Worm (Caenorhabditis elegans): ENCODE measurements around the gene C07A12.2.

The C07A12.2 gene

DNA sequence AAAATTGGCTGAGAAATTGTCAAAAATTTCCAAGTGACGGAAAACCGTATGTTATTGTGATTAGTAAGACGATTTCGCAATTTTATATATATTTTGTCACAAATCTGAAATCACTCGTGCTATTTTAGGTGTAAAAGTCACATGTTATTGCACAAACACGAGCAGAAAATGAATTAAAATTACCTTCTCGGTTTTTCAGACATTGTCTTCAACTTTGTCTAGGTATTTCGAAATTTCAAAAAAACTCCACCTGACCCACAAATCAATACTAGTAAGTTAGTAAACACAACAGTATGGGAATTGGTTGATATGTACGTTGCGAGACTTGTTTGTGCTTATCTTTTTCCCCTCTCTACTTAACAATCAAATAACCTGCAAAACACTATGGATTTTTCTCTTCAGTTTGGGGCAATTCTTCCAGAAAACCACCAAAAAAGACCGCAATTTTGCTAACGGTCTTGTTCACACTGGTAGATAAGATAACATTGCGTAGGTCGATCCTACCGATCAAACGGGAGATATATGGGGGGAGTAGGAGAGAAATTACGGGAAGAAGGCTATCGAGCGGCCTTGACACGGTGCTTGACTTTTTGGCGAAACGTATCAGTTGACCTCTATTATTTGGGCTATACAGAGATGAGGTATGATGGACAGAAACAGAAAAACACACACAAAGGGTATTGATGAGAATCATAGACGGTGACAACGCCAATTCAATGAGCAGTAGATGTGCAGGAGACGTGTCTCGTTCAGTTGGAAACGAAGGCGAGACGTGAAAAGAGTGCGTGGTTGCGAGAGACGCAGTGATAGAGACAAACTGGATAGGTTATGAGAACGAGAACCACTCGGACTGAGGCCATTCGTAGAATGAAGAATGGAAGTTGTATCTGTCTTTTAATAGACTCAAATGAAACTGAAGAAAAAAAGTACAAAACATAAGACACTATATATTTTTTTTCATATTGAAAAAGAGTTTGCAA lies 22.5 kb upstream of the C07A12.2 start, which contains the start of gene C07A12.7 (continued):
- TF ChIP-seq skn-1 (tag; optimal IDR thresholded peaks at IDR 0.05) (peak; percentile 54), swsn-7 (tag; optimal IDR thresholded peaks at IDR 0.05) (peak; percentile 31), ceh-90 (tag; optimal IDR thresholded peaks at IDR 0.05) (no peak)

ce11 chrX:4523315-4523714 lies 21.3 kb upstream of the C07A12.2 start:
- TF ChIP-seq C04F5.9 (tag; optimal IDR thresholded peaks at IDR 0.05) (no peak), pag-3 (tag; optimal IDR thresholded peaks at IDR 0.05; ENCODE audit: borderline replicate concordance, insufficient read depth) (no peak), swsn-7 (tag; optimal IDR thresholded peaks at IDR 0.05) (no peak), nhr-12 (tag; optimal IDR thresholded peaks at IDR 0.05) (no peak), ets-5 (GFP tag; IDR thresholded peaks at IDR 0.05) (no peak), lin-35 (GFP tag; optimal IDR thresholded peaks at IDR 0.05) (no peak), lin-39 (tag; optimal IDR thresholded peaks at IDR 0.05) (no peak), lsy-2 (tag; optimal IDR thresholded peaks at IDR 0.05) (no peak), lin-15B (tag; optimal IDR thresholded peaks at IDR 0.05) (no peak)

DNA sequence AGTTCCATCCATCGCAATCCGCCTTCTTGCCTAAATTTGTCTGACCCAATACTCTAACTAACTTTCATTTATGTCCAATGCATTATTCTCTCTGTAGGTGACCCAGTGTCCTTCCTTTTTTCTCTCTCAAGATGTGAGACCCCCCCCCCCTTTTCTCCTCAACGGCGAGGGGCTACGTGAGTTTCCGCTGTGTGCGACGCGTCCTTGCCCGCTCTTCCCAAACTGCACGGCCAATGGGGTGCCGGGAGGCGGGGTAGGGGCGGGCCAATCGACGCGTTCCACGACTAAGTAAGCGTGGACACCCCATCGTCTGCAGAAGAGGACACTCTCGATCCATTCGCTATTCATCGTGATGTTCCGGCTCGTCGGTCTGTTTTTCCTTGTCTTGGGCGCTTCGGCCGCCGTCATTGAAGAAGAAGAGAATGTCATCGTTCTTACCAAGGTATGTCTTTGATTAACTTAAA lies 20.7 kb upstream of the C07A12.2 start, which contains the start of gene pdi-2:
Gene pdi-2, plus strand, starts transcription at position 269 of the 464 bp plus-strand sequence.
- peak; percentile 69 for TF ChIP-seq mab-9 (GFP tag; IDR thresholded peaks at IDR 0.05)
- TF ChIP-seq xbp-1 (tag; optimal IDR thresholded peaks at IDR 0.05): peak; percentile 100
- TF ChIP-seq hlh-17 (GFP tag; optimal IDR thresholded peaks at IDR 0.05; ENCODE audit: borderline replicate concordance): no peak
- TF ChIP-seq unc-62 (GFP tag; optimal IDR thresholded peaks at IDR 0.05): no peak
- TF ChIP-seq swsn-7 (tag; optimal IDR thresholded peaks at IDR 0.05): peak; percentile 77
- TF ChIP-seq sox-4 (tag; optimal IDR thresholded peaks at IDR 0.05): no peak
- peak; percentile 39 for TF ChIP-seq zip-4 (GFP tag; optimal IDR thresholded peaks at IDR 0.05)
- no peak for TF ChIP-seq egl-27 (tag; optimal IDR thresholded peaks at IDR 0.05)
- TF ChIP-seq F16B12.6 (tag; optimal IDR thresholded peaks at IDR 0.05): peak; percentile 26
- peak; percentile 98 for TF ChIP-seq nhr-85 (tag)
- peak; percentile 53 for TF ChIP-seq fkh-10 (GFP tag; optimal IDR thresholded peaks at IDR 0.05)
- TF ChIP-seq blmp-1 (tag; optimal IDR thresholded peaks at IDR 0.05): peak; percentile 92
- peak; percentile 80 for TF ChIP-seq nhr-90 (tag; optimal IDR thresholded peaks at IDR 0.05; ENCODE audit: poor library complexity)
- TF ChIP-seq nhr-47 (tag; optimal IDR thresholded peaks at IDR 0.05): peak; percentile 76
- TF ChIP-seq lin-14 (GFP tag; optimal IDR thresholded peaks at IDR 0.05): peak; percentile 97
- peak; percentile 87 for TF ChIP-seq nhr-19 (GFP tag; conservative IDR thresholded peaks at IDR 0.05)
- TF ChIP-seq isw-1 (GFP tag; IDR thresholded peaks at IDR 0.05): peak; percentile 61
- peak; percentile 8 for TF ChIP-seq lin-15B (tag; optimal IDR thresholded peaks at IDR 0.05)
- TF ChIP-seq aha-1 (tag; optimal IDR thresholded peaks at IDR 0.05): peak; percentile 61
- no peak for TF ChIP-seq nhr-76 (tag; optimal IDR thresholded peaks at IDR 0.05)
- TF ChIP-seq lin-39 (tag; optimal IDR thresholded peaks at IDR 0.05): no peak
- no peak for TF ChIP-seq ztf-4 (tag; optimal IDR thresholded peaks at IDR 0.05)
- peak; percentile 83 to 89 for TF ChIP-seq lsy-2 (tag; optimal IDR thresholded peaks at IDR 0.05)
- no peak for TF ChIP-seq alr-1 (tag; optimal IDR thresholded peaks at IDR 0.05; ENCODE audit: borderline replicate concordance)
- TF ChIP-seq unc-130 (tag; optimal IDR thresholded peaks at IDR 0.05): no peak
- TF ChIP-seq mep-1 (tag; optimal IDR thresholded peaks at IDR 0.05): peak; percentile 79
- peak; percentile 61 for TF ChIP-seq elt-2 (tag; optimal IDR thresholded peaks at IDR 0.05)
- TF ChIP-seq tbx-2 (tag; optimal IDR thresholded peaks at IDR 0.05): peak; percentile 72
- TF ChIP-seq Y116A8C.19 (tag; optimal IDR thresholded peaks at IDR 0.05; ENCODE audit: borderline replicate concordance): no peak
- no peak for TF ChIP-seq ces-1 (GFP tag; optimal IDR thresholded peaks at IDR 0.05)
- peak; percentile 73 for TF ChIP-seq pax-3 (tag; optimal IDR thresholded peaks at IDR 0.05)
- peak; percentile 40 for TF ChIP-seq efl-3 (GFP tag; optimal IDR thresholded peaks at IDR 0.05)
- no peak for TF ChIP-seq nhr-11 (tag; optimal IDR thresholded peaks at IDR 0.05)
- TF ChIP-seq C34B4.2 (tag; optimal IDR thresholded peaks at IDR 0.05): no peak
- TF ChIP-seq skn-1 (tag; optimal IDR thresholded peaks at IDR 0.05): peak; percentile 46
- no peak for TF ChIP-seq lir-3 (tag; optimal IDR thresholded peaks at IDR 0.05; ENCODE audit: poor library complexity)
- no peak for TF ChIP-seq hpl-2 (GFP tag; optimal IDR thresholded peaks at IDR 0.05)
- TF ChIP-seq sptf-1 (tag; optimal IDR thresholded peaks at IDR 0.05): no peak
- TF ChIP-seq nhr-237 (tag; optimal IDR thresholded peaks at IDR 0.05): no peak
